Worm (Caenorhabditis elegans) whole organism, early embryonic: Measurements from ENCODE around the gene mrpl-28.

Experiments used
- B0310.2 ChIP-seq: sonication (generic microtip); optimal IDR thresholded peaks from 2 replicates; lab custom pipeline; 2016; ENCODE audit warnings: mild to moderate bottlenecking, missing genetic modification characterization, missing compliant biosample characterization
- ama-1 ChIP-seq: fragments of 150-350 bp; optimal IDR thresholded peaks from 2 replicates; lab custom pipeline; 2014
- ceh-13 ChIP-seq: fragments of 200-800 bp; sonication (Bioruptor generic); optimal IDR thresholded peaks from 2 replicates; lab custom pipeline; 2018; ENCODE audit warnings: mild to moderate bottlenecking, missing genetic modification characterization, missing compliant biosample characterization
- ets-7 ChIP-seq: sonication (generic microtip); optimal IDR thresholded peaks from 2 replicates; lab custom pipeline; 2016; ENCODE audit warnings: missing genotype, missing genetic modification characterization, missing compliant biosample characterization
- flt-1 ChIP-seq: fragments of 200-800 bp; sonication (Bioruptor generic); IDR thresholded peaks from 2 replicates; pipeline ENCODE4 v1.3.6; 2022; ENCODE audit warnings: missing genetic modification characterization, missing compliant biosample characterization
- hmbx-1 ChIP-seq: sonication (generic microtip); optimal IDR thresholded peaks from 2 replicates; lab custom pipeline; 2016; ENCODE audit warnings: mild to moderate bottlenecking, missing genetic modification characterization, missing compliant biosample characterization
- pes-1 ChIP-seq: fragments of 200-800 bp; sonication (Bioruptor generic); IDR thresholded peaks from 2 replicates; pipeline ENCODE4 v1.3.6; 2022; ENCODE audit warnings: missing genetic modification reagents, missing genetic modification characterization, missing compliant biosample characterization
- sea-1 ChIP-seq: fragments of 200-800 bp; sonication (Bioruptor generic); conservative IDR thresholded peaks from 2 replicates; pipeline ENCODE4 v1.3.6; 2022; ENCODE audit warnings: missing genetic modification characterization, missing compliant biosample characterization
- tbx-11 ChIP-seq: fragments of 200-800 bp; sonication (Bioruptor generic); IDR thresholded peaks from 2 replicates; pipeline ENCODE4 v1.3.6; 2022; ENCODE audit warnings: missing genetic modification characterization, missing compliant biosample characterization
- tbx-37 ChIP-seq: fragments of 200-800 bp; sonication (Bioruptor generic); conservative IDR thresholded peaks from 2 replicates; pipeline ENCODE4 v1.3.6; 2022; ENCODE audit warnings: missing genetic modification reagents, missing genetic modification characterization, missing compliant biosample characterization

DNA sequence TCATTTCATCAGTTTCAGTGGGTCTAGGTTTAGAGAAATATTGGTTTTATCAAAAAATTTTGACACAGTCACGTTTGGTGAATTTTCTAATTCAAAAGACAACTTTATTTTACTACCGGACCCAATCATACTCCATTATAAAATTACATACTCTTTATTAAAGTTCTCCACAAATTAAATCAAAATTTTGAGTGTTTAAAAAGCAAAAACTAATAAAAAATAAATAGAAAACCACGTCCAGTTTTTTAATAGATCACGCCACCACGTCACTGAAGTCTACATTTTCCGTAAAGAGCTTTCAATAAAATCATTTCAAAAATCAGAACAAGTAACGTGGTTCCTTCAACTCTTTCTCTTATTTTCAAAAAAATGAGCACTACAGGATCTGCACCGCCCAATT, 49.9 kb downstream of the mrpl-28 start, which contains the start of gene txt-1:
- no peak for TF ChIP-seq pes-1 (GFP tag; lab: Robert Waterston, UW)
- TF ChIP-seq B0310.2 (tag; lab: Kevin White, UChicago), result no peak
- no peak for TF ChIP-seq flt-1 (GFP tag; lab: Robert Waterston, UW)
- no peak for TF ChIP-seq sea-1 (GFP tag; lab: Robert Waterston, UW)
- no peak for TF ChIP-seq tbx-37 (GFP tag; lab: Robert Waterston, UW)
- TF ChIP-seq tbx-11, result no peak
- TF ChIP-seq ets-7 (tag; lab: Kevin White, UChicago), result no peak
- TF ChIP-seq ama-1 (lab: Kevin White, UChicago), result no peak
- TF ChIP-seq ceh-13 (GFP tag; lab: Kevin White, UChicago), result no peak
- no peak for TF ChIP-seq hmbx-1 (tag; lab: Kevin White, UChicago)
